Worm (Caenorhabditis elegans): Measurements from ENCODE around the gene iglr-2.
"Not testable (repeated sequence)": the region's sequence is repeated elsewhere in the genome, so short reads cannot be mapped to it uniquely, and the experiment has no call there.

ce11 chrIII:8347822-8348221 lies 16.7 kb upstream of the iglr-2 start, which contains the start of gene clc-29:
- TF ChIP-seq sptf-1 (tag; optimal IDR thresholded peaks at IDR 0.05); snpc-4 (tag; optimal IDR thresholded peaks at IDR 0.05); lin-32 (GFP tag; optimal IDR thresholded peaks at IDR 0.05); nhr-28 (tag; optimal IDR thresholded peaks at IDR 0.05); nhr-237 (tag; optimal IDR thresholded peaks at IDR 0.05); lin-13 (tag; optimal IDR thresholded peaks at IDR 0.05); pha-4 (tag; optimal IDR thresholded peaks at IDR 0.05); ces-1 (GFP tag; optimal IDR thresholded peaks at IDR 0.05); lsy-2 (tag; optimal IDR thresholded peaks at IDR 0.05); flh-1 (GFP tag; optimal IDR thresholded peaks at IDR 0.05); unc-120 (tag; optimal IDR thresholded peaks at IDR 0.05; ENCODE audit: poor library complexity, severe bottlenecking): not testable (repeated sequence)
